Fruit fly (Drosophila melanogaster) whole organism, embryonic: ENCODE data around the gene Hexo2.

Experiments
- Atf-2 ChIP-seq: fragments of 200-800 bp; sonication (Bioruptor generic); optimal IDR thresholded peaks from 2 replicates; lab custom pipeline; 2016; ENCODE audit warnings: missing biosample characterization, missing genetic modification characterization
- Awh ChIP-seq: fragments of 200-800 bp; sonication (Bioruptor generic); IDR thresholded peaks from 2 replicates; pipeline ENCODE4, ENCODE4 v1.3.6; 2022; ENCODE audit warnings: missing biosample characterization, missing genetic modification characterization
- Blimp-1 ChIP-seq: fragments of 200-800 bp; sonication (Bioruptor generic); optimal IDR thresholded peaks from 3 replicates; lab custom pipeline; 2018; ENCODE audit warnings: missing biosample characterization, missing genetic modification characterization, mild to moderate bottlenecking, moderate library complexity, missing genetic modification reagents
- C15 ChIP-seq: fragments of 200-800 bp; sonication (Bioruptor generic); IDR thresholded peaks from 3 replicates; pipeline ENCODE4 v1.3.6; 2022; ENCODE audit warnings: missing biosample characterization, missing genetic modification characterization
- CG10959 ChIP-seq: fragments of 200-800 bp; sonication (Bioruptor generic); IDR thresholded peaks from 2 replicates; pipeline ENCODE4 v1.3.6; 2022; ENCODE audit warnings: missing biosample characterization, missing genetic modification characterization
- CG11504 ChIP-seq: fragments of 200-800 bp; sonication (Bioruptor generic); optimal IDR thresholded peaks from 3 replicates; lab custom pipeline; 2019; ENCODE audit warnings: missing biosample characterization, mild to moderate bottlenecking, missing genetic modification characterization, moderate library complexity
- CG12236 ChIP-seq: fragments of 200-800 bp; sonication (Bioruptor generic); optimal IDR thresholded peaks from 2 replicates; lab custom pipeline; 2016; ENCODE audit warnings: missing biosample characterization, missing genetic modification characterization
- CG12744 ChIP-seq: fragments of 200-800 bp; sonication (Bioruptor generic); optimal IDR thresholded peaks from 2 replicates; lab custom pipeline; 2016; ENCODE audit warnings: missing biosample characterization, missing genetic modification characterization
- CG16813 ChIP-seq: fragments of 200-800 bp; sonication (Bioruptor generic); IDR thresholded peaks from 3 replicates; pipeline ENCODE4 v1.3.6; 2022; ENCODE audit warnings: missing biosample characterization, missing genetic modification characterization; ENCODE audit not compliant: partially characterized antibody
- CG17385 ChIP-seq: fragments of 200-800 bp; sonication (Bioruptor generic); optimal IDR thresholded peaks from 3 replicates; lab custom pipeline; 2018; ENCODE audit warnings: missing biosample characterization, mild to moderate bottlenecking, missing genetic modification characterization
- CG18764 ChIP-seq: fragments of 200-800 bp; sonication (Bioruptor generic); optimal IDR thresholded peaks from 3 replicates; lab custom pipeline; 2016; ENCODE audit warnings: missing biosample characterization, missing genetic modification characterization
- CG2129 ChIP-seq: fragments of 200-800 bp; sonication (Bioruptor generic); IDR thresholded peaks from 2 replicates; pipeline ENCODE4 v1.3.6; 2022; ENCODE audit warnings: missing biosample characterization, missing genetic modification characterization; ENCODE audit not compliant: partially characterized antibody
- CG31441 ChIP-seq: fragments of 200-800 bp; sonication (Bioruptor generic); IDR thresholded peaks from 2 replicates; pipeline ENCODE4 v1.3.6; 2022; ENCODE audit warnings: missing biosample characterization, missing genetic modification characterization
- CG32767 ChIP-seq: fragments of 200-800 bp; sonication (Bioruptor generic); IDR thresholded peaks from 2 replicates; pipeline ENCODE4 v1.3.6; 2022; ENCODE audit warnings: missing biosample characterization, missing genetic modification characterization
- CG32772 ChIP-seq: fragments of 200-800 bp; sonication (Bioruptor generic); IDR thresholded peaks from 2 replicates; pipeline ENCODE4 v1.3.6; 2022; ENCODE audit warnings: missing biosample characterization, missing genetic modification characterization
- CG4282 ChIP-seq: fragments of 200-800 bp; sonication (Bioruptor generic); optimal IDR thresholded peaks from 2 replicates; lab custom pipeline; 2016; ENCODE audit warnings: missing biosample characterization, missing genetic modification characterization
- CG4424 ChIP-seq: fragments of 200-800 bp; sonication (Bioruptor generic); optimal IDR thresholded peaks from 3 replicates; lab custom pipeline; 2016; ENCODE audit warnings: missing biosample characterization, missing genetic modification characterization
- CG6791 ChIP-seq: fragments of 200-800 bp; sonication (Bioruptor generic); IDR thresholded peaks from 3 replicates; pipeline ENCODE4 v1.3.6; 2022; ENCODE audit warnings: missing biosample characterization, missing genetic modification characterization; ENCODE audit not compliant: partially characterized antibody
- CG7987 ChIP-seq: fragments of 200-800 bp; sonication (Bioruptor generic); optimal IDR thresholded peaks from 2 replicates; lab custom pipeline; 2018; ENCODE audit warnings: missing biosample characterization, mild to moderate bottlenecking, missing genetic modification characterization, moderate library complexity
- CG8944 ChIP-seq: fragments of 200-800 bp; sonication (Bioruptor generic); optimal IDR thresholded peaks from 3 replicates; lab custom pipeline; 2016; ENCODE audit warnings: missing biosample characterization, missing genetic modification characterization
- CrebB ChIP-seq: fragments of 200-800 bp; sonication (Bioruptor generic); optimal IDR thresholded peaks from 3 replicates; lab custom pipeline; 2018; ENCODE audit warnings: missing biosample characterization, mild to moderate bottlenecking, missing genetic modification characterization
- Dref ChIP-seq: fragments of 200-800 bp; sonication (Bioruptor generic); IDR thresholded peaks from 2 replicates; pipeline ENCODE4 v1.3.6; 2022; ENCODE audit warnings: missing biosample characterization, missing genetic modification characterization
- GATAe ChIP-seq: fragments of 200-800 bp; sonication (Bioruptor generic); conservative IDR thresholded peaks from 2 replicates; pipeline ENCODE4 v1.3.6; 2022; ENCODE audit warnings: missing biosample characterization, missing genetic modification characterization
- Ptx1 ChIP-seq: fragments of 200-800 bp; sonication (Bioruptor generic); IDR thresholded peaks from 2 replicates; pipeline ENCODE4 v1.3.6; 2022; ENCODE audit warnings: missing biosample characterization, missing genetic modification characterization
- Rfx ChIP-seq: fragments of 200-800 bp; sonication (Bioruptor generic); IDR thresholded peaks from 2 replicates; pipeline ENCODE4 v1.3.6; 2022; ENCODE audit warnings: missing biosample characterization, missing genetic modification characterization
- Sox100B ChIP-seq: fragments of 200-800 bp; sonication (Bioruptor generic); optimal IDR thresholded peaks from 3 replicates; lab custom pipeline; 2018; ENCODE audit warnings: missing biosample characterization, mild to moderate bottlenecking, missing genetic modification characterization
- Stat92E ChIP-seq, 3 experiments: fragments of >200 bp in 2 of 3; fragments of 200-800 bp in 1 of 3; sonication (Bioruptor generic) in 1 of 3; optimal IDR thresholded peaks; 2 replicates each; lab custom pipeline; 2017 to 2019; ENCODE audit warnings: missing biosample characterization in 3 of 3, missing genetic modification characterization in 3 of 3, mild to moderate bottlenecking in 1 of 3, moderate library complexity in 1 of 3
- bowl ChIP-seq: fragments of 200-800 bp; sonication (Bioruptor generic); IDR thresholded peaks from 2 replicates; pipeline ENCODE4 v1.3.6; 2022; ENCODE audit warnings: missing biosample characterization, missing genetic modification characterization
- cato ChIP-seq: fragments of 200-800 bp; sonication (Bioruptor generic); optimal IDR thresholded peaks from 2 replicates; lab custom pipeline; 2016; ENCODE audit warnings: missing biosample characterization, missing genetic modification characterization, borderline replicate concordance
- dm ChIP-seq: fragments of 200-800 bp; sonication (Bioruptor generic); optimal IDR thresholded peaks from 3 replicates; lab custom pipeline; 2016; ENCODE audit warnings: missing biosample characterization, missing genetic modification characterization
- ewg ChIP-seq: fragments of 200-800 bp; sonication (Bioruptor generic); optimal IDR thresholded peaks from 3 replicates; lab custom pipeline; 2017; ENCODE audit warnings: mild to moderate bottlenecking, missing biosample characterization, missing genetic modification reagents, missing genetic modification characterization
- ftz-f1 ChIP-seq: fragments of 200-800 bp; sonication (Bioruptor generic); optimal IDR thresholded peaks from 2 replicates; lab custom pipeline; 2016; ENCODE audit warnings: missing biosample characterization, missing genetic modification characterization
- ham ChIP-seq: fragments of 200-800 bp; sonication (Bioruptor generic); IDR thresholded peaks from 2 replicates; pipeline ENCODE4 v1.3.6; 2022; ENCODE audit warnings: missing biosample characterization, missing genetic modification characterization
- ind ChIP-seq: fragments of 200-800 bp; sonication (Bioruptor generic); optimal IDR thresholded peaks from 3 replicates; lab custom pipeline; 2016; ENCODE audit warnings: missing biosample characterization, missing genetic modification characterization
- jumu ChIP-seq: fragments of 200-800 bp; sonication (Bioruptor generic); optimal IDR thresholded peaks from 3 replicates; lab custom pipeline; 2016; ENCODE audit warnings: missing biosample characterization, missing genetic modification characterization
- lab ChIP-seq: fragments of 200-800 bp; sonication (Bioruptor generic); optimal IDR thresholded peaks from 3 replicates; lab custom pipeline; 2017; ENCODE audit warnings: missing biosample characterization, missing genetic modification characterization, mild to moderate bottlenecking, moderate library complexity, missing genetic modification reagents
- nmo ChIP-seq: fragments of 200-800 bp; sonication (Bioruptor generic); optimal IDR thresholded peaks from 2 replicates; lab custom pipeline; 2018; ENCODE audit warnings: missing biosample characterization, mild to moderate bottlenecking, missing genetic modification characterization, moderate library complexity
- odd ChIP-seq: fragments of 200-800 bp; sonication (Bioruptor generic); optimal IDR thresholded peaks from 2 replicates; lab custom pipeline; 2017; ENCODE audit warnings: missing biosample characterization, mild to moderate bottlenecking, missing genetic modification characterization
- pita ChIP-seq: fragments of 200-800 bp; sonication (Bioruptor generic); optimal IDR thresholded peaks from 2 replicates; lab custom pipeline; 2017; ENCODE audit warnings: missing biosample characterization, mild to moderate bottlenecking, missing genetic modification characterization
- ranshi ChIP-seq: fragments of 200-800 bp; sonication (Bioruptor generic); IDR thresholded peaks from 2 replicates; pipeline ENCODE4 v1.3.6; 2022; ENCODE audit warnings: missing biosample characterization, missing genetic modification characterization
- shn ChIP-seq: fragments of 200-800 bp; sonication (Bioruptor generic); optimal IDR thresholded peaks from 3 replicates; lab custom pipeline; 2016; ENCODE audit warnings: missing biosample characterization, missing genetic modification characterization
- so ChIP-seq: fragments of 200-800 bp; sonication (Bioruptor generic); IDR thresholded peaks from 3 replicates; pipeline ENCODE4 v1.3.6; 2022; ENCODE audit warnings: missing biosample characterization, missing genetic modification characterization
- sob ChIP-seq: fragments of 200-800 bp; sonication (Bioruptor generic); IDR thresholded peaks from 2 replicates; pipeline ENCODE4 v1.3.6; 2022; ENCODE audit warnings: missing biosample characterization, missing genetic modification characterization
- ssp ChIP-seq: fragments of 200-800 bp; sonication (Bioruptor generic); IDR thresholded peaks from 2 replicates; pipeline ENCODE4 v1.3.6; 2022; ENCODE audit warnings: missing biosample characterization, missing genetic modification characterization
- trem ChIP-seq: fragments of 200-800 bp; optimal IDR thresholded peaks from 3 replicates; lab custom pipeline; 2019; ENCODE audit warnings: missing biosample characterization, mild to moderate bottlenecking, missing genetic modification characterization, moderate library complexity
- zen2 ChIP-seq: fragments of 200-800 bp; sonication (Bioruptor generic); IDR thresholded peaks from 3 replicates; pipeline ENCODE4 v1.3.6; 2022; ENCODE audit warnings: missing biosample characterization, missing genetic modification characterization; ENCODE audit not compliant: partially characterized antibody
- zf30C ChIP-seq: fragments of 200-800 bp; sonication (Bioruptor generic); optimal IDR thresholded peaks from 3 replicates; lab custom pipeline; 2018; ENCODE audit warnings: missing biosample characterization, mild to moderate bottlenecking, missing genetic modification characterization

Hexo2 gene

DNA sequence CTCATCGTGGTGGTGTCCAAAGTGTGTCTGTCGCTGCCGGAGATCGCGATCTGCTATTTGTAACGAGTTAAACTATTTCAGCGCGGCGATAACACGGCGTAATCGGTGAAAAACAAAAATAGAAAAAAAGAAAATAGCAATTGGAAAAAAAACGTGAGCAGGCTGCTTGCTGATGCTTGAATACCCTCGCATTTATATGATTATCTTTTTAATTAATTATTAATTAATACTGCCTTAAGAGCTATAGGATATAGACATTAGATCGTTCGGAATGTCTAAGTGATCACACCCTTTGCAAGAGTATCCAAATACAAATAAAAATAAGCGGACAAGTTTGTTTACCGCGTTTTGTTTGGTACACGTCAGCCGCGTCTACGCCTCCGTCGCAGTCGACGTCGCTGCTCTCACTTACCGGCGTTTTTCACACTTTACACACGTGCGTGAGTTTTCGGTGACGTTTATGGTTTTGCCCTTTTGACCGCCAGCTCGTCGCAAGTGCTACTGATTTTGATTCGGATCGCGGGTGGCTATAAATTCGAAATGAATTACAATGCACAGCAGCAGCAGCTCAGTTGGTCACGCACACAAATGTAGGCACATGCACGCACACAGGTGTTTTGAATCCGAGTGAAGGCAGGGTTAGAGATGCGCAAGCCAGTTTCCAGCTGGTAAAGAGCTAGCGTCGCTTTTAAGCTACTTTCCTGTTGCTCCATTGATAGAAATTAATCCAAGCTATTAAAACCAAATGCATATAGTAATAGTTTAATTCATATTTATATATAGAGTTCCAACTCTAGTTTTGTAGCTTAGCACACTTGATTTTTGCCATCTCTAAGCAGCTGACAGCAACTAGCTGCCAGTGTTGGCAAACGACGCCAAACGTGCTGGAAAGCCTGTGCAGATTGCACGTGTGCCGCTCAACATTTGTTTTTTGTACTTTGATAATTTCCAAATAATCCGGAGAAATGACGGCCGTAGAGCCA, 4.9 kb downstream of the Hexo2 start, which contains the start of the genes CG2004 and CG1785 (continued):
- TF ChIP-seq cato (GFP tag; lab: Kevin White, UChicago) (peak; percentile 84), shn (GFP tag; lab: Kevin White, UChicago) (peak; percentile 81), zen2 (GFP tag; lab: Robert Waterston, UW) (peak; percentile 44; the same call in 1 of the 3 replicates), CG11504 (tag; lab: Kevin White, UChicago) (peak; percentile 87), bowl (GFP tag; lab: Robert Waterston, UW) (peak; percentile 78), ftz-f1 (GFP tag; lab: Kevin White, UChicago) (peak; percentile 56), Rfx (GFP tag; lab: Robert Waterston, UW) (peak; percentile 96), CG2129 (GFP tag; lab: Robert Waterston, UW) (peak; percentile 46; the same call in 1 of the 2 replicates), ewg (peak; percentile 83), Stat92E (GFP tag; optimal IDR thresholded peaks at IDR 0.05; lab: Kevin White, UChicago) (peak in 1 of 3 experiments; percentile 65), lab (peak; percentile 93), nmo (peak; percentile 73), CG12236 (peak; percentile 67), CG31441 (GFP tag; lab: Robert Waterston, UW) (peak; percentile 86), odd (GFP tag; lab: Kevin White, UChicago) (peak; percentile 73), Atf-2 (GFP tag; lab: Kevin White, UChicago) (peak; percentile 59), CG8944 (GFP tag; lab: Kevin White, UChicago) (peak; percentile 85), GATAe (GFP tag; lab: Robert Waterston, UW) (peak; percentile 44; the same call in 1 of the 2 replicates), pita (GFP tag; lab: Kevin White, UChicago) (no peak), Blimp-1 (peak; percentile 84), jumu (GFP tag; lab: Kevin White, UChicago) (peak; percentile 85), so (GFP tag; lab: Robert Waterston, UW) (peak; percentile 85; the same call in 2 of the 3 replicates), CG7987 (GFP tag; lab: Kevin White, UChicago) (peak; percentile 78), trem (tag; lab: Kevin White, UChicago) (peak; percentile 85), CG12744 (GFP tag; lab: Kevin White, UChicago) (peak; percentile 85), dm (peak; percentile 89), CG10959 (peak; percentile 93), ssp (GFP tag; lab: Robert Waterston, UW) (peak; percentile 89), Dref (GFP tag; lab: Robert Waterston, UW) (peak; percentile 44), CrebB (peak; percentile 66), CG32767 (peak; percentile 82), CG6791 (GFP tag; lab: Robert Waterston, UW) (peak; percentile 54; the same call in 1 of the 3 replicates), Awh (GFP tag; lab: Robert Waterston, UW) (peak; percentile 89), ind (GFP tag; lab: Kevin White, UChicago) (peak; percentile 91), CG32772 (GFP tag; lab: Robert Waterston, UW) (peak; percentile 94), ranshi (GFP tag; lab: Robert Waterston, UW) (peak; percentile 93), zf30C (GFP tag; lab: Kevin White, UChicago) (no peak), CG17385 (peak; percentile 84), CG16813 (GFP tag; lab: Robert Waterston, UW) (peak; percentile 72), Ptx1 (GFP tag; lab: Robert Waterston, UW) (peak; percentile 96), sob (GFP tag; lab: Robert Waterston, UW) (peak; percentile 96), CG4424 (GFP tag; lab: Kevin White, UChicago) (peak; percentile 91), Sox100B (GFP tag; lab: Kevin White, UChicago) (peak; percentile 82), ham (GFP tag; lab: Robert Waterston, UW) (peak; percentile 84), CG18764 (GFP tag; lab: Kevin White, UChicago) (peak; percentile 89), C15 (GFP tag; lab: Robert Waterston, UW) (peak; percentile 79; the same call in 1 of the 3 replicates), CG4282 (peak; percentile 37)
